Worm (Caenorhabditis elegans) whole organism, midembryonic: ENCODE results near the gene C35A11.3.

ENCODE experiments used
- T22C8.4 ChIP-seq: fragments of 200-800 bp; sonication (Bioruptor generic); IDR thresholded peaks from 2 replicates; pipeline ENCODE4 v1.3.6; 2022; ENCODE audit warnings: missing genetic modification characterization, missing compliant biosample characterization
- klf-2 ChIP-seq: fragments of 200-800 bp; sonication (Bioruptor generic); conservative IDR thresholded peaks from 2 replicates; pipeline ENCODE4 v1.3.6; 2022; ENCODE audit warnings: missing genetic modification reagents, missing genetic modification characterization, missing compliant biosample characterization

DNA sequence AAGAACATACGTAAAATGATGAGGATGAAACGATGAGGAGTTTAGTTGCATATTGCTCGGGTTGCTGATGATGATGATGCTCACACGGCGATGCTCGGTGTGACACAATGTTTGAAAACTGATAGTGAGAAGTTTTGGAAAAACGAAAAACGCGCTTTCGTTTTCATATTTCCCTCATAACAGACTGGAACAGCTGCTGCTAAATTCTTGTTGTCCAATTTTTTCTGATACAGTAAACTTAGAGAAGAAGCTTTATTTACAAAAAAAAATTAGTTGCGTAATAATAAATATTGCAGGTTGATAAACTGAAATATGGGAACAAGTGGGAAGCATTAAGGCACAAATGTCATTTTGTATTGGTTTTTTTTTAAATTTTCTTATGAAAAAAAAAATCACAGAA is 47.7 kb upstream of the C35A11.3 start, which contains the start of gene ceh-33:
- TF ChIP-seq T22C8.4 (no peak), klf-2 (no peak)
